Fruit fly (Drosophila melanogaster): ENCODE data around the gene Hsp67Bc.
A peak's percentile ranks its signal among the peaks of the same experiment; 100 is the strongest.

The Hsp67Bc gene

DNA sequence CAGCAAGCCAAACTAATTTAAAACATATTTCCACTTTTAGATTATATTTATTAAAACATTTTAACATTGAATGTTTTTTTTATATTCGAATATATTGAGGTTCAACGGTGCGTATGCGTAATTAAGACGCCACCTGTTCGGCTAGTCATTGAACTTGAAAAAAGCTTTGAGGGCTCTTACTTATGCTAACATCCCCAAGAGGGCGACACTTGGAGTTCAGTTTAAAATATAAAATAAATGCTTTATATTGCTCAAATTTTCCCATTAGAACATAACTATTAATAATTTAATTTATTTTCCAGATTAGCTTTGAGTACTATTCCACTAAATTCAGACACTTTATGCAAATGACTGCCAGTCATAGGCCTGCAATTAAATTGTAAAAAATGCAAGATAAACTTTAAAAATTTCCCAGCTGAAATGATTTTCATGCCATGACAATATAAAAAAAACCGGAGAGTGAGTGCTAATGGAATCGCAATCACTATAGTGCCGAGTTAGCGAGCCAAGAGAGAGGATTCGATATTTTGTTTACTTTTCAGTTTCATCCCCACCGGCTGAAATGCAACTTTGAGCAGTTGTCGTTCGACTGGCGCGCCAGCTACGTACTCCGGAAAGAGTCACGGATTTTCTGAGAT, 38.4 kb downstream of the Hsp67Bc start, which contains the start of gene PGRP-LA (continued):
- no peak for TF ChIP-seq CG9727 (GFP tag; optimal IDR thresholded peaks at IDR 0.05)
- TF ChIP-seq CG17829 (tag; optimal IDR thresholded peaks at IDR 0.05), result no peak
- no peak for TF ChIP-seq inv (GFP tag; IDR thresholded peaks at IDR 0.05; ENCODE audit: partially characterized antibody)
- no peak for TF ChIP-seq CG1832 (GFP tag; optimal IDR thresholded peaks at IDR 0.05)
- TF ChIP-seq CG31365 (tag; optimal IDR thresholded peaks at IDR 0.05), result no peak
- no peak for TF ChIP-seq CG1603 (tag; optimal IDR thresholded peaks at IDR 0.05)
- TF ChIP-seq CG11085 (GFP tag; IDR thresholded peaks at IDR 0.05), result no peak
- TF ChIP-seq CG17385 (GFP tag; optimal IDR thresholded peaks at IDR 0.05), result peak; percentile 22
- TF ChIP-seq knrl (GFP tag; IDR thresholded peaks at IDR 0.05; ENCODE audit: partially characterized antibody), result no peak
- no peak for TF ChIP-seq gce (GFP tag; IDR thresholded peaks at IDR 0.05)
- TF ChIP-seq CG15011 (GFP tag; optimal IDR thresholded peaks at IDR 0.05), result no peak
- no peak for TF ChIP-seq CG6791 (GFP tag; IDR thresholded peaks at IDR 0.05; ENCODE audit: partially characterized antibody)
- TF ChIP-seq tx (GFP tag; optimal IDR thresholded peaks at IDR 0.05), result no peak
- TF ChIP-seq CG18599 (GFP tag; optimal IDR thresholded peaks at IDR 0.05), result no peak
- no peak for TF ChIP-seq Adf1 (GFP tag; IDR thresholded peaks at IDR 0.05)
- TF ChIP-seq eyg (GFP tag; optimal IDR thresholded peaks at IDR 0.05), result no peak
- no peak for TF ChIP-seq bab2 (GFP tag; optimal IDR thresholded peaks at IDR 0.05)
- no peak for TF ChIP-seq HmgD (GFP tag; optimal IDR thresholded peaks at IDR 0.05)
- TF ChIP-seq CG7786 (GFP tag; optimal IDR thresholded peaks at IDR 0.05), result no peak
- peak; percentile 55 for TF ChIP-seq Xbp1 (GFP tag; optimal IDR thresholded peaks at IDR 0.05)
- TF ChIP-seq CG16813 (GFP tag; IDR thresholded peaks at IDR 0.05; ENCODE audit: partially characterized antibody), result no peak
- TF ChIP-seq MESR4 (GFP tag; optimal IDR thresholded peaks at IDR 0.05), result no peak
- no peak for TF ChIP-seq Bgb (GFP tag; IDR thresholded peaks at IDR 0.05; ENCODE audit: partially characterized antibody)
- TF ChIP-seq Doc3 (GFP tag; IDR thresholded peaks at IDR 0.05; ENCODE audit: partially characterized antibody), result no peak
- peak; percentile 29 for TF ChIP-seq Asciz (GFP tag; optimal IDR thresholded peaks at IDR 0.05)
- TF ChIP-seq Dref (GFP tag; IDR thresholded peaks at IDR 0.05), result no peak
- TF ChIP-seq CG6254 (GFP tag; optimal IDR thresholded peaks at IDR 0.05), result no peak
- TF ChIP-seq CG14667 (GFP tag; IDR thresholded peaks at IDR 0.05), result no peak
- no peak for TF ChIP-seq tup (GFP tag; optimal IDR thresholded peaks at IDR 0.05)
- TF ChIP-seq ERR (GFP tag; optimal IDR thresholded peaks at IDR 0.05), result no peak
- no peak for TF ChIP-seq toy (GFP tag; IDR thresholded peaks at IDR 0.05)
- peak; percentile 27 for TF ChIP-seq Hmr (GFP tag; optimal IDR thresholded peaks at IDR 0.05)
- no peak for TF ChIP-seq CG7928 (GFP tag; optimal IDR thresholded peaks at IDR 0.05)
- no peak for TF ChIP-seq odd (GFP tag; optimal IDR thresholded peaks at IDR 0.05)
- peak; percentile 40 for TF ChIP-seq CG1529 (GFP tag; optimal IDR thresholded peaks at IDR 0.05)
- no peak for TF ChIP-seq CG32767 (GFP tag; IDR thresholded peaks at IDR 0.05)
- TF ChIP-seq CG11093 (GFP tag; IDR thresholded peaks at IDR 0.05), result no peak
- TF ChIP-seq CG2678 (tag; optimal IDR thresholded peaks at IDR 0.05), result no peak
- TF ChIP-seq CG2120 (GFP tag; optimal IDR thresholded peaks at IDR 0.05), result peak; percentile 28
- peak; percentile 25 for TF ChIP-seq CG5245 (GFP tag; optimal IDR thresholded peaks at IDR 0.05)
- peak; percentile 13 for TF ChIP-seq BtbVII (GFP tag; optimal IDR thresholded peaks at IDR 0.05)
- peak; percentile 54 for TF ChIP-seq Myb (GFP tag; optimal IDR thresholded peaks at IDR 0.05)
- TF ChIP-seq NC2β (GFP tag; optimal IDR thresholded peaks at IDR 0.05), result no peak
- TF ChIP-seq CG10462 (GFP tag; optimal IDR thresholded peaks at IDR 0.05), result no peak
- no peak for TF ChIP-seq CG12391 (tag; optimal IDR thresholded peaks at IDR 0.05)
- TF ChIP-seq CG14710 (tag; optimal IDR thresholded peaks at IDR 0.05), result no peak
- no peak for TF ChIP-seq danr (GFP tag; IDR thresholded peaks at IDR 0.05)
- TF ChIP-seq CG15514 (GFP tag; optimal IDR thresholded peaks at IDR 0.05), result no peak
- no peak for TF ChIP-seq btn (GFP tag; optimal IDR thresholded peaks at IDR 0.05)
- no peak for TF ChIP-seq CG6683 (GFP tag; optimal IDR thresholded peaks at IDR 0.05)

All from whole organism, embryonic.